Worm (Caenorhabditis elegans): ENCODE measurements around the gene R07C3.3.
A peak's percentile ranks its signal among the peaks of the same experiment; 100 is the strongest.

R07C3.3 gene

ce11 chrII:913222-913722 is 25.4 kb upstream of the R07C3.3 start, which contains the start of gene fbxc-33 (continued):
- TF ChIP-seq tbx-2 (tag; optimal IDR thresholded peaks at IDR 0.05) (no peak), swsn-7 (tag; optimal IDR thresholded peaks at IDR 0.05) (peak; percentile 26), lin-14 (GFP tag; optimal IDR thresholded peaks at IDR 0.05) (peak; percentile 57), ztf-11 (tag; optimal IDR thresholded peaks at IDR 0.05) (no peak), snu-23 (GFP tag; optimal IDR thresholded peaks at IDR 0.05) (no peak), nhr-85 (tag) (peak; percentile 0), pqm-1 (tag; optimal IDR thresholded peaks at IDR 0.05) (no peak), vab-15 (tag; optimal IDR thresholded peaks at IDR 0.05) (no peak), F16B12.6 (tag; optimal IDR thresholded peaks at IDR 0.05) (peak; percentile 30), egl-27 (tag; optimal IDR thresholded peaks at IDR 0.05) (no peak), lir-3 (tag; optimal IDR thresholded peaks at IDR 0.05; ENCODE audit: poor library complexity) (no peak), ceh-8 (GFP tag; optimal IDR thresholded peaks at IDR 0.05) (no peak), egl-13 (tag; optimal IDR thresholded peaks at IDR 0.05) (no peak), ceh-63 (GFP tag; optimal IDR thresholded peaks at IDR 0.05) (no peak), isw-1 (GFP tag; IDR thresholded peaks at IDR 0.05) (no peak), jun-1 (tag; optimal IDR thresholded peaks at IDR 0.05) (no peak), fkh-10 (GFP tag; optimal IDR thresholded peaks at IDR 0.05) (no peak), irx-1 (tag; optimal IDR thresholded peaks at IDR 0.05) (no peak), alr-1 (tag; optimal IDR thresholded peaks at IDR 0.05; ENCODE audit: borderline replicate concordance) (no peak), unc-130 (tag; optimal IDR thresholded peaks at IDR 0.05) (no peak), mdl-1 (tag; optimal IDR thresholded peaks at IDR 0.05) (no peak), nhr-237 (tag; optimal IDR thresholded peaks at IDR 0.05) (no peak), nhr-47 (tag; optimal IDR thresholded peaks at IDR 0.05) (no peak), nhr-11 (tag; optimal IDR thresholded peaks at IDR 0.05) (no peak), ceh-88 (GFP tag; IDR thresholded peaks at IDR 0.05) (no peak), sup-37 (GFP tag; optimal IDR thresholded peaks at IDR 0.05) (no peak), xbp-1 (tag; optimal IDR thresholded peaks at IDR 0.05) (no peak), nhr-12 (tag; optimal IDR thresholded peaks at IDR 0.05) (no peak), C34B4.2 (tag; optimal IDR thresholded peaks at IDR 0.05) (no peak), Y116A8C.19 (tag; optimal IDR thresholded peaks at IDR 0.05; ENCODE audit: borderline replicate concordance) (no peak), efl-3 (GFP tag; optimal IDR thresholded peaks at IDR 0.05) (no peak), efl-1 (optimal IDR thresholded peaks at IDR 0.05) (peak; percentile 63 to 64), efl-1 (GFP tag; optimal IDR thresholded peaks at IDR 0.05 in 1 of 2) (peak; percentile 58 to 92), unc-86 (tag; optimal IDR thresholded peaks at IDR 0.05) (no peak), rnt-1 (tag; optimal IDR thresholded peaks at IDR 0.05) (peak; percentile 34), tlp-1 (tag; optimal IDR thresholded peaks at IDR 0.05) (no peak), aha-1 (tag; optimal IDR thresholded peaks at IDR 0.05) (no peak), dpl-1 (GFP tag; optimal IDR thresholded peaks at IDR 0.05) (peak in 2 of 3 experiments; percentile 27 to 62), unc-30 (tag; optimal IDR thresholded peaks at IDR 0.05) (no peak), elt-2 (tag; optimal IDR thresholded peaks at IDR 0.05) (peak; percentile 41)

DNA sequence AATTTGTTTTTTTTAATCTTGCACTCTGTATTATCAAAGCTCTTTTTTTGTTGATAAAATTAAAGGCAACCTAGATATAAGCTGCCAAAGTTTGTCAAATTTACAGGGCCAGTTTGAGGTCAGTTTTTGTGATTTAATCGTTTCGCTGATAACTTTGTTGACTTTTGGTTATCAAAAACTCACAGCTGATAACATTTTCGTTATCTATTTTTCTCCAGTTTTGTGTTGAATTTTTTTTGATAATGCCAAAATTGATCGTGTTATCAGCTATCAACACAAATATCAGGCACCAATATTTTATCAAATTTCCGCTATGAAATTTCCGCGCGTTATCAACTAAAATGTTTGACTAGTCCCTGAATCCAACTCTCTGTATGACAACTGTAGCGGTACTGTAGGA is 23.4 kb upstream of the R07C3.3 start:
- no peak for TF ChIP-seq vab-15 (tag; optimal IDR thresholded peaks at IDR 0.05)
- no peak for TF ChIP-seq efl-1 (optimal IDR thresholded peaks at IDR 0.05)
- TF ChIP-seq efl-1 (GFP tag; optimal IDR thresholded peaks at IDR 0.05 in 1 of 2): peak in 1 of 2 experiments; percentile 83
- TF ChIP-seq egl-13 (tag; optimal IDR thresholded peaks at IDR 0.05): no peak
- peak; percentile 42 for TF ChIP-seq nhr-20 (tag; optimal IDR thresholded peaks at IDR 0.05)
- TF ChIP-seq elt-2 (tag; optimal IDR thresholded peaks at IDR 0.05): peak; percentile 100
- peak; percentile 31 for TF ChIP-seq nhr-90 (tag; optimal IDR thresholded peaks at IDR 0.05; ENCODE audit: poor library complexity)
- TF ChIP-seq Y116A8C.19 (tag; optimal IDR thresholded peaks at IDR 0.05; ENCODE audit: borderline replicate concordance): no peak
- peak in 1 of 2 experiments; percentile 48 for TF ChIP-seq lin-35 (GFP tag; optimal IDR thresholded peaks at IDR 0.05)
- TF ChIP-seq tlp-1 (tag; optimal IDR thresholded peaks at IDR 0.05): peak; percentile 91
- no peak for TF ChIP-seq ces-1 (GFP tag; optimal IDR thresholded peaks at IDR 0.05)
- no peak for TF ChIP-seq pag-3 (tag; optimal IDR thresholded peaks at IDR 0.05; ENCODE audit: borderline replicate concordance, insufficient read depth)
- peak; percentile 93 for TF ChIP-seq jun-1 (tag; optimal IDR thresholded peaks at IDR 0.05)
- TF ChIP-seq isw-1 (GFP tag; IDR thresholded peaks at IDR 0.05): no peak
- TF ChIP-seq pqm-1 (tag; optimal IDR thresholded peaks at IDR 0.05): peak; percentile 100
- TF ChIP-seq lin-14 (GFP tag; optimal IDR thresholded peaks at IDR 0.05): peak; percentile 27
- TF ChIP-seq pax-3 (tag; optimal IDR thresholded peaks at IDR 0.05): peak; percentile 73
